Fruit fly (Drosophila melanogaster): ENCODE measurements around the gene CG18747.
A peak's percentile ranks its signal among the peaks of the same experiment; 100 is the strongest.

The CG18747 gene

DNA sequence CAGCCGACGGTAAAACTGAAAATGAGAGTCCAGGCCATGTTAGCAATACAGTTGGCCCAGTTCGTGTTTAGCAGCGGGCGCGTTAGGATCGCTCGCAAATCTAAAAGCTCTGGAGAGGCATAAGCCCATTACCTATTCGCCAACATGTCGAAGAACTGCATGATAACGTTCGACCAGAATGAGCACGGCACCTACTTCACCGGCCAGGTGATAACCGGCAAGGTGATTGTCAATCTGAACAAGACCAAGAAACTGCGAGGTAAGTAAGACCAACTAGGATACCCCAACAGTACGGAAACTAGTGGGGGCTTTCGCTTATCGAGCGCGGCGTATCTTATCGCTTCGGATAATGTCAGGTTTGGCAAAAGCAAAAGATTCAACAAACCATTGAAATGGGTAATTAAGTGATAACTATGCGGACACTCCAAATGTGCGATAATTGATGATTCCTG, 7.4 kb upstream of the CG18747 start, which contains the start of gene CG10086:
Gene CG10086, plus strand, starts transcription at position 51 of the 452 bp plus-strand sequence.
- TF ChIP-seq CG15710 (tag; optimal IDR thresholded peaks at IDR 0.05) (no peak), gl (tag; optimal IDR thresholded peaks at IDR 0.05) (no peak), Snoo (tag; optimal IDR thresholded peaks at IDR 0.05) (no peak), Pif1B (GFP tag; optimal IDR thresholded peaks at IDR 0.05) (no peak), CG14655 (GFP tag; optimal IDR thresholded peaks at IDR 0.05) (no peak), CG8159 (tag; optimal IDR thresholded peaks at IDR 0.05) (no peak), CG9948 (tag; optimal IDR thresholded peaks at IDR 0.05) (no peak)

DNA sequence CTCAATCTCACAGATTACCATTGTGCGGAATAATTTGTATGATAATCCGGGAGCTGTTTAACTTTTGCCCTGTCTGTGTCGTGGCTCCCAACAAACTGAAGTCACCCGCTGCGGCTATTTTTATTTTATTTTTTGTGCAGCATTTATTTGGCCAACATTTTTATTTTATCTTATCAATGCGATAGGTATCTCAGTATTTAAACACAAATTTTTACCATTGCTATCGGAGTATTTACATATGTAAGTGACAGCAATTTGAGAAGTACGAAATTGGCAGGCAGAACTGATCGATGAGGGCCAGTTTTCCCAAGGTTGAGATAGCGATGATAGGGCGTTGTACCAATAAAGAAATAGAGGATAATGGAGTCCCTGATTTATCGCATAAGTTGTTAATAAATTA, 6.8 kb upstream of the CG18747 start, which contains the start of gene CG18746:
Gene CG18746, minus strand, starts transcription at position 101 of the 400 bp plus-strand sequence.
- TF ChIP-seq CG10348 (GFP tag; IDR thresholded peaks at IDR 0.05) (no peak), Pif1B (GFP tag; optimal IDR thresholded peaks at IDR 0.05) (no peak), CG8301 (tag; optimal IDR thresholded peaks at IDR 0.05) (no peak), CG17806 (tag; optimal IDR thresholded peaks at IDR 0.05) (no peak), CG9948 (tag; optimal IDR thresholded peaks at IDR 0.05) (no peak), fd96Ca (GFP tag; IDR thresholded peaks at IDR 0.05) (no peak), CG14655 (GFP tag; optimal IDR thresholded peaks at IDR 0.05) (no peak), gl (tag; optimal IDR thresholded peaks at IDR 0.05) (no peak), CG13204 (GFP tag; optimal IDR thresholded peaks at IDR 0.05) (no peak), CG4496 (GFP tag; IDR thresholded peaks at IDR 0.05) (no peak)

DNA sequence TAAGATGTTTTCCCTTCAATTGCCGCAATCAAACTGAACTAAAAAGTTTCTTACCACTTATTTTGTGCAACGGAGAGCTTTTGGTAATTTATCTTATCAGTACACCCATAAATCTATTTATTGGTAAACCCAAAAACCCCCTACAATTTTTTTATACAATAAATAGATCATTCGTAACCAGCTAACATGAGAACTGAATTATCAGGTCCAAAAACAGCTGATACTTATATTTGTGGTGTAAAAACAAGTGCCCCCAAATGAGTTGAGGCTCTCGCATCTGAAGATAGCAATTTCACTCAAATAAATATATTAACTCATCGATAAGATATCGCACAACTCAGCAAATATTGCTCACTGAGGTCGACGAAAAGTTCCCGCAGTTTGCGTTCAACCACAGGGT, 4.7 kb upstream of the CG18747 start, which contains the start of gene CG18748:
Gene CG18748, minus strand, starts transcription at position 25 of the 400 bp plus-strand sequence.
- TF ChIP-seq CG34367 (tag; optimal IDR thresholded peaks at IDR 0.05) (no peak), gl (tag; optimal IDR thresholded peaks at IDR 0.05) (no peak), CG14655 (GFP tag; optimal IDR thresholded peaks at IDR 0.05) (no peak), CG10348 (GFP tag; IDR thresholded peaks at IDR 0.05) (no peak), Ets98B (GFP tag; IDR thresholded peaks at IDR 0.05) (no peak), EcR (GFP tag; optimal IDR thresholded peaks at IDR 0.05) (no peak), Snoo (tag; optimal IDR thresholded peaks at IDR 0.05) (no peak), D1 (tag; optimal IDR thresholded peaks at IDR 0.05) (no peak), CG15710 (tag; optimal IDR thresholded peaks at IDR 0.05) (no peak), CG13204 (GFP tag; optimal IDR thresholded peaks at IDR 0.05) (no peak), CG9948 (tag; optimal IDR thresholded peaks at IDR 0.05) (no peak), CG8301 (tag; optimal IDR thresholded peaks at IDR 0.05) (no peak)

DNA sequence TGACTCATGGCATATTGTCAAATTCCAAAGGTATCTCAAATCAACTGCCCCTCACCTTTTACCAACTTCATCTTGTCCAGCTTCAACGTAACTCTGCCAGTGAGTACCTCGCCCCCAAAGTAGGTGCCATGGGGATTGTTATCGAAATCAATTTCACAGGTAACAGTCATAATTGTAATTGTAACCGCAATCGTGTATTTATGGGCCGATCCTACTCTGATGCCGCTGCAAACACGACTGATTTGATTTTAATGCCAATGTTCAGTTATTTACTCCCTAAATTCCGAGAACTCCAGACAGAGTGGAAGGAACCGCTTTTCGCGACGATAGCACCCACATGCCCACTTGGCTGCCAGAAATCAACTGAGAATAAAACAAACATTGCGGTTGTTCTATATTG, 2.5 kb upstream of the CG18747 start, which contains the start of gene CG18745:
Gene CG18745, minus strand, starts transcription at position 336 of the 400 bp plus-strand sequence.
- no peak for TF ChIP-seq Pif1B (GFP tag; optimal IDR thresholded peaks at IDR 0.05)
- TF ChIP-seq gl (tag; optimal IDR thresholded peaks at IDR 0.05), result no peak
- no peak for TF ChIP-seq D1 (tag; optimal IDR thresholded peaks at IDR 0.05)
- TF ChIP-seq CG8159 (tag; optimal IDR thresholded peaks at IDR 0.05), result no peak
- no peak for TF ChIP-seq rn (GFP tag; IDR thresholded peaks at IDR 0.05)
- TF ChIP-seq CG9948 (tag; optimal IDR thresholded peaks at IDR 0.05), result no peak
- TF ChIP-seq Snoo (tag; optimal IDR thresholded peaks at IDR 0.05), result no peak
- TF ChIP-seq CG34367 (tag; optimal IDR thresholded peaks at IDR 0.05), result no peak
- TF ChIP-seq CG17806 (tag; optimal IDR thresholded peaks at IDR 0.05), result no peak
- TF ChIP-seq CG4496 (GFP tag; IDR thresholded peaks at IDR 0.05), result no peak
- TF ChIP-seq EcR (GFP tag; optimal IDR thresholded peaks at IDR 0.05), result no peak
- no peak for TF ChIP-seq CG13204 (GFP tag; optimal IDR thresholded peaks at IDR 0.05)
- TF ChIP-seq Ets98B (GFP tag; IDR thresholded peaks at IDR 0.05), result no peak
- no peak for TF ChIP-seq CG12605 (GFP tag; IDR thresholded peaks at IDR 0.05)
- no peak for TF ChIP-seq CG10348 (GFP tag; IDR thresholded peaks at IDR 0.05)
- TF ChIP-seq fd96Ca (GFP tag; IDR thresholded peaks at IDR 0.05), result no peak
- TF ChIP-seq CG8301 (tag; optimal IDR thresholded peaks at IDR 0.05), result no peak
- TF ChIP-seq CG14655 (GFP tag; optimal IDR thresholded peaks at IDR 0.05), result no peak
- no peak for TF ChIP-seq CG32121 (GFP tag; IDR thresholded peaks at IDR 0.05)
- no peak for TF ChIP-seq Pif1A (GFP tag; optimal IDR thresholded peaks at IDR 0.05)

DNA sequence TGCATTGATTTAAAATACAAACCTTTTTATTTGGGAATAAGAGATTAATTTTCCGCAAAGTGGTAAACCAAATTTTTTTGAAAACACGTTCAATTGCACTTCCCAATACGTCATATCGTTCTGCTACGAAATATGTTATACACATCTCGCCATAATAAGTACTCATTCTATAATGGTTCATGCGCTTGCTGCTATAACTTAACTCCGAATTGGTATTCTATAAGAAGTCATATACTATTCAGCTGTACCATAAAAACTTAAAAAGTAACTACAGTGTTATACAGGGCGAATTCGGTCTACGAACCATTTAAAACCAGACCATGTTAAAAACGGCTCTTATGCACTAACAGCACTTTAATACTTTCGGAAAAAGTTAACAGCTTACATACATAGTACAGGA, 3.6 kb downstream of the CG18747 start:
- TF ChIP-seq Pif1B (GFP tag; optimal IDR thresholded peaks at IDR 0.05) (no peak), Ets98B (GFP tag; IDR thresholded peaks at IDR 0.05) (peak; percentile 69; the same call in 1 of the 2 replicates), CG10348 (GFP tag; IDR thresholded peaks at IDR 0.05) (no peak), CG34367 (tag; optimal IDR thresholded peaks at IDR 0.05) (peak; percentile 34), CG4496 (GFP tag; IDR thresholded peaks at IDR 0.05) (peak; percentile 79), D1 (tag; optimal IDR thresholded peaks at IDR 0.05) (peak; percentile 0), CG8301 (tag; optimal IDR thresholded peaks at IDR 0.05) (no peak), CG14655 (GFP tag; optimal IDR thresholded peaks at IDR 0.05) (peak; percentile 48), CG15710 (tag; optimal IDR thresholded peaks at IDR 0.05) (no peak), gl (tag; optimal IDR thresholded peaks at IDR 0.05) (no peak), CG8159 (tag; optimal IDR thresholded peaks at IDR 0.05) (peak; percentile 6)

DNA sequence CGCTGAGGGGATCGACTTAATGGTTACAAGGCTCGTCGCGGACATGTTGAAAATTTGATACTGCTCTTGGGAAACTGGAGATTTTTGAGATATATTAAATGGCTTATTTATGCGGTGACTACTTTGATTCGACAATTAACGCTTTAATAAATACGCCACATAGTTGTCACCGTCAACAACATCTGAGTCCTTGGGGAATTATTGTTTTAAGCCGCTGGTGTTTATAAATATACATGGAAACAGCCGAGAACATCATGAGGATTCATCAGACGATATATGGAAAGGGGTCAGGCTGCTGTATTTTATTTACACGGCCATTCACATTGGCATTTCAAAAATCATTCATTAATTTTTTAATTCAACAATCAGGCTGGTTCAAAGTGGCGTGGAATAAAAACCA, 11.6 kb downstream of the CG18747 start, which contains the start of gene CG11286:
Gene CG11286, minus strand, starts transcription at position 101 of the 400 bp plus-strand sequence.
- no peak for TF ChIP-seq Pif1B (GFP tag; optimal IDR thresholded peaks at IDR 0.05)
- no peak for TF ChIP-seq Ets98B (GFP tag; IDR thresholded peaks at IDR 0.05)
- no peak for TF ChIP-seq CG34367 (tag; optimal IDR thresholded peaks at IDR 0.05)
- TF ChIP-seq D1 (tag; optimal IDR thresholded peaks at IDR 0.05), result no peak
- TF ChIP-seq CG13204 (GFP tag; optimal IDR thresholded peaks at IDR 0.05), result no peak
- no peak for TF ChIP-seq CG14655 (GFP tag; optimal IDR thresholded peaks at IDR 0.05)
- no peak for TF ChIP-seq gl (tag; optimal IDR thresholded peaks at IDR 0.05)
- no peak for TF ChIP-seq CG17806 (tag; optimal IDR thresholded peaks at IDR 0.05)
- TF ChIP-seq Snoo (tag; optimal IDR thresholded peaks at IDR 0.05), result no peak
- no peak for TF ChIP-seq CG4496 (GFP tag; IDR thresholded peaks at IDR 0.05)
- no peak for TF ChIP-seq CG15710 (tag; optimal IDR thresholded peaks at IDR 0.05)
- TF ChIP-seq Pif1A (GFP tag; optimal IDR thresholded peaks at IDR 0.05), result no peak
